Worm (Caenorhabditis elegans) whole organism, L2 larva: ENCODE measurements around the gene B0303.4.

Experiments
- F13H6.1 ChIP-seq: sonication (generic microtip); optimal IDR thresholded peaks from 2 replicates; lab custom pipeline; 2016; ENCODE audit warnings: missing genetic modification characterization, missing compliant biosample characterization
- blmp-1 ChIP-seq: sonication (generic microtip); optimal IDR thresholded peaks from 2 replicates; lab custom pipeline; 2017; ENCODE audit warnings: missing genetic modification characterization, mild to moderate bottlenecking, missing compliant biosample characterization, antibody characterized with exemption, moderate library complexity; ENCODE audit not compliant: insufficient read depth
- ceh-82 ChIP-seq: fragments of 150-350 bp; optimal IDR thresholded peaks from 2 replicates; lab custom pipeline; 2014; ENCODE audit warnings: missing biosample characterization, missing genetic modification characterization
- elt-3 ChIP-seq: sonication (generic microtip); optimal IDR thresholded peaks from 2 replicates; lab custom pipeline; 2017; ENCODE audit warnings: missing biosample characterization, missing genetic modification characterization
- mab-5 ChIP-seq: fragments of 150-350 bp; optimal IDR thresholded peaks from 2 replicates; lab custom pipeline; 2014; ENCODE audit warnings: missing biosample characterization, missing genetic modification characterization
- mdl-1 ChIP-seq, 2 experiments: fragments of 150-350 bp in 1 of 2; sonication (generic microtip) in 1 of 2; optimal IDR thresholded peaks; 2 replicates each; lab custom pipeline; 2017; ENCODE audit warnings: missing biosample characterization in 2 of 2, missing genetic modification characterization in 2 of 2
- nhr-10 ChIP-seq: sonication (generic microtip); optimal IDR thresholded peaks from 2 replicates; lab custom pipeline; 2017; ENCODE audit warnings: missing biosample characterization, missing genetic modification characterization
- nhr-12 ChIP-seq: fragments of 150-350 bp; optimal IDR thresholded peaks from 2 replicates; lab custom pipeline; 2014; ENCODE audit warnings: missing biosample characterization, missing genetic modification characterization

ce11 chrIII:8683679-8684263 lies 5.9 kb upstream of the B0303.4 start, which contains the start of gene fli-1:
- TF ChIP-seq mdl-1 (tag; optimal IDR thresholded peaks at IDR 0.05; lab: Kevin White, UChicago) (no peak), mab-5 (tag; lab: Kevin White, UChicago) (no peak), nhr-10 (tag; lab: Kevin White, UChicago) (no peak), nhr-12 (no peak), blmp-1 (tag; lab: Kevin White, UChicago) (no peak), ceh-82 (tag; lab: Kevin White, UChicago) (no peak), F13H6.1 (no peak), elt-3 (no peak)
